Fruit fly (Drosophila melanogaster): Measurements from ENCODE around the gene Top2.

Top2 gene

DNA sequence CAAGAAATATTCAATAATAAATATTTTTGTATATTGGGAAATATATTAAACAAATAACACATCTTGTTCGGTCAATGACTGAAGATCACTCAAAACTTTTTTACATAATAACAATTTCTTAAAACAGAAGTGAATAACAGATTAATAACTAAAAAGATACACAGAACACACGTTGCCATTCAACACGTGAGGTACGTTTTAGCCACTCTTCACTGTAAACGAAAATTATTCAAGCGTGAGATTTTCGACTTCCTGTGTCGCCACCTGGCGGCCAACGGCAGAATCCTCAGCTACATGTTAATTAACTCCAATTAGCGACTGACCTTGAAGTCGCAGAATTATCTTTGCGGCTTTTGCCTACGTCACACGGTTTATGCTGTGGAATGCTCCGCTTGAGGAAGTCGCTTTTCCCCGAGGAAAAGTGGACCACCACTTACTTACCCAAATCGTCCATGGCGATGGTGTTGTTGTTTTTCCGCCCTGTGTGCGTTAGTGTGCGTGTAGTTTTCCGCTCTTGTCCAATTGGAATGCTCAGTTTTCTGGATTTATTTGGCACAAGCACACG is 27.4 kb downstream of the Top2 start (continued):
- no peak for TF ChIP-seq Dfd (GFP tag; optimal IDR thresholded peaks at IDR 0.05)
- peak; percentile 23; the same call in 1 of the 2 replicates for TF ChIP-seq Oaz (GFP tag; IDR thresholded peaks at IDR 0.05)
- TF ChIP-seq dmrt11E (tag; optimal IDR thresholded peaks at IDR 0.05): peak; percentile 63
- no peak for TF ChIP-seq tna (GFP tag; IDR thresholded peaks at IDR 0.05; ENCODE audit: partially characterized antibody)
- TF ChIP-seq CTCF (GFP tag; optimal IDR thresholded peaks at IDR 0.05): peak; percentile 93
- TF ChIP-seq Chrac-16 (GFP tag; optimal IDR thresholded peaks at IDR 0.05): peak; percentile 63
- TF ChIP-seq toy (GFP tag; IDR thresholded peaks at IDR 0.05): peak; percentile 71
- peak; percentile 18 for TF ChIP-seq CG10274 (GFP tag; optimal IDR thresholded peaks at IDR 0.05)
- TF ChIP-seq Blimp-1 (GFP tag; optimal IDR thresholded peaks at IDR 0.05): peak; percentile 66
- no peak for TF ChIP-seq Hand (GFP tag; optimal IDR thresholded peaks at IDR 0.05)
- TF ChIP-seq CG10431 (GFP tag; optimal IDR thresholded peaks at IDR 0.05): peak; percentile 48
- TF ChIP-seq salm (tag; optimal IDR thresholded peaks at IDR 0.05): peak; percentile 46
- TF ChIP-seq CG8281 (tag; optimal IDR thresholded peaks at IDR 0.05): peak; percentile 26
- no peak for TF ChIP-seq CG16813 (GFP tag; IDR thresholded peaks at IDR 0.05; ENCODE audit: partially characterized antibody)
- no peak for TF ChIP-seq CG34376 (GFP tag; optimal IDR thresholded peaks at IDR 0.05)
- TF ChIP-seq Ets65A (GFP tag): peak; percentile 65
- TF ChIP-seq Ssrp (tag; optimal IDR thresholded peaks at IDR 0.05): peak; percentile 70
- peak; percentile 62 for TF ChIP-seq Dek (tag; optimal IDR thresholded peaks at IDR 0.05)
- TF ChIP-seq tap (tag; optimal IDR thresholded peaks at IDR 0.05): peak; percentile 69
- peak; percentile 64; the same call in 1 of the 2 replicates for TF ChIP-seq CG6689 (GFP tag; IDR thresholded peaks at IDR 0.05)
- no peak for TF ChIP-seq abd-A (tag; optimal IDR thresholded peaks at IDR 0.05)
- peak; percentile 44 for TF ChIP-seq Deaf1 (tag; optimal IDR thresholded peaks at IDR 0.05)
- no peak for TF ChIP-seq NK7.1 (GFP tag; optimal IDR thresholded peaks at IDR 0.05)
- no peak for TF ChIP-seq Sin3A (optimal IDR thresholded peaks at IDR 0.05)
- peak; percentile 40 for TF ChIP-seq vfl (GFP tag; optimal IDR thresholded peaks at IDR 0.05)
- TF ChIP-seq wor (GFP tag; IDR thresholded peaks at IDR 0.05): no peak
- TF ChIP-seq gcm2 (GFP tag; optimal IDR thresholded peaks at IDR 0.05): peak; percentile 37
- no peak for TF ChIP-seq Scr (GFP tag; IDR thresholded peaks at IDR 0.05; ENCODE audit: partially characterized antibody)
- peak; percentile 70 for TF ChIP-seq ara (GFP tag; IDR thresholded peaks at IDR 0.05)
- no peak for TF ChIP-seq CG7963 (GFP tag; IDR thresholded peaks at IDR 0.05; ENCODE audit: partially characterized antibody)
- TF ChIP-seq CG9797 (GFP tag; optimal IDR thresholded peaks at IDR 0.05): no peak
- TF ChIP-seq dan (GFP tag; IDR thresholded peaks at IDR 0.05): no peak
- 0 out of 2 replicates have a peak, but pooled peaks have one; percentile 4 for TF ChIP-seq CG17612 (GFP tag; IDR thresholded peaks at IDR 0.05)
- TF ChIP-seq shn (GFP tag; optimal IDR thresholded peaks at IDR 0.05): peak; percentile 42
- TF ChIP-seq Hmx (GFP tag; optimal IDR thresholded peaks at IDR 0.05): peak; percentile 29
- peak; percentile 38; the same call in 1 of the 2 replicates for TF ChIP-seq CG31224 (GFP tag; IDR thresholded peaks at IDR 0.05)
- TF ChIP-seq tup (GFP tag; optimal IDR thresholded peaks at IDR 0.05): no peak
- TF ChIP-seq mirr (GFP tag; optimal IDR thresholded peaks at IDR 0.05): peak; percentile 70
- peak; percentile 35 for TF ChIP-seq CG10654 (GFP tag; optimal IDR thresholded peaks at IDR 0.05)
- peak; percentile 87 for TF ChIP-seq row (GFP tag; IDR thresholded peaks at IDR 0.05)
- TF ChIP-seq CG18599 (GFP tag; optimal IDR thresholded peaks at IDR 0.05): peak; percentile 80
- peak; percentile 74 for TF ChIP-seq CG31441 (GFP tag; IDR thresholded peaks at IDR 0.05)
- TF ChIP-seq CG7928 (GFP tag; optimal IDR thresholded peaks at IDR 0.05): no peak
- peak; percentile 74 for TF ChIP-seq CG13424 (tag; optimal IDR thresholded peaks at IDR 0.05)
- TF ChIP-seq CG6765 (GFP tag; optimal IDR thresholded peaks at IDR 0.05): peak; percentile 44
- no peak for TF ChIP-seq Dp (GFP tag; optimal IDR thresholded peaks at IDR 0.05)
- peak; percentile 62; the same call in 1 of the 2 replicates for TF ChIP-seq seq (GFP tag; IDR thresholded peaks at IDR 0.05)
- TF ChIP-seq bowl (GFP tag; IDR thresholded peaks at IDR 0.05): no peak
- TF ChIP-seq oc (tag; optimal IDR thresholded peaks at IDR 0.05): peak; percentile 33
- peak; percentile 30; the same call in 1 of the 2 replicates for TF ChIP-seq CG7372 (GFP tag; IDR thresholded peaks at IDR 0.05)
- TF ChIP-seq CG10321 (GFP tag; IDR thresholded peaks at IDR 0.05): no peak

Measured in whole organism, embryonic.